Fruit fly (Drosophila melanogaster) whole organism, embryonic: Measurements from ENCODE around the gene Myo95E.
A peak's percentile ranks its signal among the peaks of the same experiment; 100 is the strongest.

Experiments used
- Atf3 ChIP-seq: fragments of 200-800 bp; sonication (Bioruptor generic); optimal IDR thresholded peaks from 3 replicates; lab custom pipeline; 2016; ENCODE audit warnings: missing biosample characterization, missing genetic modification characterization
- CG10209 ChIP-seq: fragments of 200-800 bp; sonication (Bioruptor generic); optimal IDR thresholded peaks from 3 replicates; lab custom pipeline; 2017; ENCODE audit warnings: missing biosample characterization, mild to moderate bottlenecking, missing genetic modification characterization, missing genetic modification reagents
- CG10565 ChIP-seq: fragments of 200-800 bp; sonication (Bioruptor generic); optimal IDR thresholded peaks from 3 replicates; lab custom pipeline; 2016; ENCODE audit warnings: missing biosample characterization, mild to moderate bottlenecking, missing genetic modification characterization
- CG10654 ChIP-seq: fragments of 200-800 bp; sonication (Bioruptor generic); optimal IDR thresholded peaks from 2 replicates; lab custom pipeline; 2016; ENCODE audit warnings: missing biosample characterization, missing genetic modification characterization
- CG12942 ChIP-seq: fragments of 200-800 bp; sonication (Bioruptor generic); optimal IDR thresholded peaks from 3 replicates; lab custom pipeline; 2016; ENCODE audit warnings: missing biosample characterization, missing genetic modification characterization
- CG14014 ChIP-seq: fragments of 200-800 bp; sonication (Bioruptor generic); IDR thresholded peaks from 2 replicates; pipeline ENCODE4 v1.3.6; 2022; ENCODE audit warnings: missing biosample characterization, missing genetic modification characterization
- CG15601 ChIP-seq: fragments of 200-800 bp; sonication (Bioruptor generic); optimal IDR thresholded peaks from 3 replicates; lab custom pipeline; 2019; ENCODE audit warnings: missing biosample characterization, mild to moderate bottlenecking, missing genetic modification characterization, moderate library complexity
- CG1603 ChIP-seq: fragments of 200-800 bp; sonication (Bioruptor generic); optimal IDR thresholded peaks from 2 replicates; lab custom pipeline; 2019; ENCODE audit warnings: missing biosample characterization, mild to moderate bottlenecking, missing genetic modification characterization, moderate library complexity
- CG18599 ChIP-seq: fragments of 200-800 bp; sonication (Bioruptor generic); optimal IDR thresholded peaks from 3 replicates; lab custom pipeline; 2017; ENCODE audit warnings: missing biosample characterization, missing genetic modification characterization, mild to moderate bottlenecking, moderate library complexity, missing genetic modification reagents
- CG2120 ChIP-seq: fragments of 200-800 bp; sonication (Bioruptor generic); optimal IDR thresholded peaks from 3 replicates; lab custom pipeline; 2016; ENCODE audit warnings: missing biosample characterization, missing genetic modification characterization
- CG3065 ChIP-seq: fragments of 200-800 bp; sonication (Bioruptor generic); optimal IDR thresholded peaks from 2 replicates; lab custom pipeline; 2016; ENCODE audit warnings: missing biosample characterization, missing genetic modification characterization
- CG43689 ChIP-seq: fragments of 200-800 bp; sonication (Bioruptor generic); IDR thresholded peaks from 2 replicates; pipeline ENCODE4 v1.3.6; 2022; ENCODE audit warnings: missing biosample characterization, missing genetic modification characterization
- CG7372 ChIP-seq: fragments of 200-800 bp; sonication (Bioruptor generic); IDR thresholded peaks from 2 replicates; pipeline ENCODE4 v1.3.6; 2022; ENCODE audit warnings: missing biosample characterization, missing genetic modification characterization
- CG7556 ChIP-seq: fragments of 200-800 bp; sonication (Bioruptor generic); optimal IDR thresholded peaks from 2 replicates; lab custom pipeline; 2017; ENCODE audit warnings: missing biosample characterization, mild to moderate bottlenecking, missing genetic modification characterization
- CG8765 ChIP-seq: fragments of 200-800 bp; sonication (Bioruptor generic); IDR thresholded peaks from 2 replicates; pipeline ENCODE4 v1.3.6; 2022; ENCODE audit warnings: missing biosample characterization, missing genetic modification characterization
- Dad ChIP-seq: fragments of 200-800 bp; sonication (Bioruptor generic); optimal IDR thresholded peaks from 3 replicates; lab custom pipeline; 2016; ENCODE audit warnings: missing biosample characterization, missing genetic modification characterization
- Doc2 ChIP-seq: fragments of 200-800 bp; sonication (Bioruptor generic); IDR thresholded peaks from 2 replicates; pipeline ENCODE4 v1.3.6; 2022; ENCODE audit warnings: missing biosample characterization, missing genetic modification characterization
- Dp ChIP-seq: fragments of 200-800 bp; sonication (Bioruptor generic); optimal IDR thresholded peaks from 2 replicates; lab custom pipeline; 2018; ENCODE audit warnings: missing biosample characterization, mild to moderate bottlenecking, missing genetic modification characterization, moderate library complexity
- Ets65A ChIP-seq: fragments of 200-800 bp; sonication (Bioruptor generic); peaks from one replicate; lab custom pipeline; 2016; ENCODE audit warnings: missing biosample characterization, missing genetic modification characterization
- Fer1 ChIP-seq: fragments of 200-800 bp; sonication (Bioruptor generic); optimal IDR thresholded peaks from 2 replicates; lab custom pipeline; 2017; ENCODE audit warnings: missing biosample characterization, mild to moderate bottlenecking, missing genetic modification characterization
- Med ChIP-seq: fragments of 200-800 bp; sonication (Bioruptor generic); peaks from one replicate; lab custom pipeline; 2016; ENCODE audit warnings: missing biosample characterization, missing genetic modification characterization, mild to moderate bottlenecking, inconsistent platforms, moderate library complexity
- NK7.1 ChIP-seq: fragments of 200-800 bp; sonication (Bioruptor generic); optimal IDR thresholded peaks from 3 replicates; lab custom pipeline; 2016; ENCODE audit warnings: missing biosample characterization, missing genetic modification characterization
- Nf-YC ChIP-seq: fragments of 200-800 bp; optimal IDR thresholded peaks from 3 replicates; lab custom pipeline; 2019; ENCODE audit warnings: missing biosample characterization, mild to moderate bottlenecking, missing genetic modification characterization, moderate library complexity
- NfI ChIP-seq: fragments of 200-800 bp; sonication (Bioruptor generic); optimal IDR thresholded peaks from 3 replicates; lab custom pipeline; 2018; ENCODE audit warnings: missing biosample characterization, mild to moderate bottlenecking, missing genetic modification characterization, moderate library complexity
- Rx ChIP-seq: fragments of 200-800 bp; sonication (Bioruptor generic); IDR thresholded peaks from 2 replicates; pipeline ENCODE4 v1.3.6; 2022; ENCODE audit warnings: missing biosample characterization, missing genetic modification characterization
- Ssrp ChIP-seq: fragments of 200-800 bp; sonication (Bioruptor generic); optimal IDR thresholded peaks from 2 replicates; lab custom pipeline; 2018; ENCODE audit warnings: missing biosample characterization, mild to moderate bottlenecking, missing genetic modification characterization, moderate library complexity
- Stat92E ChIP-seq, 3 experiments: fragments of >200 bp in 2 of 3; fragments of 200-800 bp in 1 of 3; sonication (Bioruptor generic) in 1 of 3; optimal IDR thresholded peaks; 2 replicates each; lab custom pipeline; 2017 to 2019; ENCODE audit warnings: missing biosample characterization in 3 of 3, missing genetic modification characterization in 3 of 3, mild to moderate bottlenecking in 1 of 3, moderate library complexity in 1 of 3
- Trl ChIP-seq, 3 experiments: fragments of >200 bp in 2 of 3; fragments of 200-800 bp in 1 of 3; sonication (Bioruptor generic) in 1 of 3; optimal IDR thresholded peaks; 2 replicates in 1 of 3; 3 replicates in 2 of 3; lab custom pipeline; 2016 to 2017; ENCODE audit warnings: missing biosample characterization in 1 of 3, missing genetic modification characterization in 1 of 3
- Xrp1 ChIP-seq: fragments of 200-800 bp; sonication (Bioruptor generic); IDR thresholded peaks from 2 replicates; pipeline ENCODE4 v1.3.6; 2022; ENCODE audit warnings: missing biosample characterization, missing genetic modification characterization
- YL-1 ChIP-seq: fragments of 200-800 bp; sonication (Bioruptor generic); optimal IDR thresholded peaks from 3 replicates; lab custom pipeline; 2017; ENCODE audit warnings: missing biosample characterization, mild to moderate bottlenecking, missing genetic modification characterization
- aop ChIP-seq: fragments of 200-800 bp; sonication (Bioruptor generic); IDR thresholded peaks from 2 replicates; pipeline ENCODE4 v1.3.6; 2022; ENCODE audit warnings: missing biosample characterization, missing genetic modification characterization
- az2 ChIP-seq: fragments of 200-800 bp; sonication (Bioruptor generic); optimal IDR thresholded peaks from 3 replicates; lab custom pipeline; 2016; ENCODE audit warnings: missing biosample characterization, missing genetic modification characterization
- cad ChIP-seq: fragments of >200 bp; optimal IDR thresholded peaks from 2 replicates; lab custom pipeline; 2017; ENCODE audit warnings: missing biosample characterization, missing genetic modification characterization
- cg ChIP-seq: fragments of 200-800 bp; sonication (Bioruptor generic); optimal IDR thresholded peaks from 3 replicates; lab custom pipeline; 2019; ENCODE audit warnings: missing biosample characterization, mild to moderate bottlenecking, missing genetic modification characterization, moderate library complexity
- chn ChIP-seq: fragments of 200-800 bp; sonication (Bioruptor generic); optimal IDR thresholded peaks from 2 replicates; lab custom pipeline; 2016; ENCODE audit warnings: missing biosample characterization, missing genetic modification characterization
- crp ChIP-seq, 2 experiments: fragments of 200-800 bp; sonication (Bioruptor generic); optimal IDR thresholded peaks; 2 replicates in 1 of 2; 3 replicates in 1 of 2; lab custom pipeline; 2017; ENCODE audit warnings: missing biosample characterization in 2 of 2, missing genetic modification characterization in 2 of 2, mild to moderate bottlenecking in 1 of 2, moderate library complexity in 1 of 2
- disco-r ChIP-seq: fragments of 200-800 bp; sonication (Bioruptor generic); optimal IDR thresholded peaks from 2 replicates; lab custom pipeline; 2016; ENCODE audit warnings: missing biosample characterization, missing genetic modification characterization
- dm ChIP-seq: fragments of 200-800 bp; sonication (Bioruptor generic); optimal IDR thresholded peaks from 3 replicates; lab custom pipeline; 2016; ENCODE audit warnings: missing biosample characterization, missing genetic modification characterization
- fd64A ChIP-seq: fragments of 200-800 bp; sonication (Bioruptor generic); optimal IDR thresholded peaks from 3 replicates; lab custom pipeline; 2018; ENCODE audit warnings: missing biosample characterization, mild to moderate bottlenecking, missing genetic modification characterization
- fru ChIP-seq: fragments of >200 bp; optimal IDR thresholded peaks from 2 replicates; lab custom pipeline; 2017
- grn ChIP-seq: fragments of 200-800 bp; sonication (Bioruptor generic); optimal IDR thresholded peaks from 3 replicates; lab custom pipeline; 2017; ENCODE audit warnings: missing biosample characterization, missing genetic modification characterization
- lab ChIP-seq: fragments of 200-800 bp; sonication (Bioruptor generic); optimal IDR thresholded peaks from 3 replicates; lab custom pipeline; 2017; ENCODE audit warnings: missing biosample characterization, missing genetic modification characterization, mild to moderate bottlenecking, moderate library complexity, missing genetic modification reagents
- ro ChIP-seq: fragments of 200-800 bp; sonication (Bioruptor generic); IDR thresholded peaks from 2 replicates; pipeline ENCODE4 v1.3.6; 2022; ENCODE audit warnings: missing biosample characterization, missing genetic modification characterization
- scrt ChIP-seq: fragments of 200-800 bp; sonication (Bioruptor generic); optimal IDR thresholded peaks from 2 replicates; lab custom pipeline; 2018; ENCODE audit warnings: missing biosample characterization, mild to moderate bottlenecking, missing genetic modification characterization, moderate library complexity
- sd ChIP-seq: fragments of 200-800 bp; sonication (Bioruptor generic); optimal IDR thresholded peaks from 3 replicates; lab custom pipeline; 2018; ENCODE audit warnings: missing biosample characterization, mild to moderate bottlenecking, missing genetic modification characterization, moderate library complexity
- slp2 ChIP-seq: fragments of 200-800 bp; sonication (Bioruptor generic); optimal IDR thresholded peaks from 2 replicates; lab custom pipeline; 2016; ENCODE audit warnings: missing biosample characterization, missing genetic modification characterization
- toy ChIP-seq: fragments of 200-800 bp; sonication (Bioruptor generic); IDR thresholded peaks from 2 replicates; pipeline ENCODE4 v1.3.6; 2022; ENCODE audit warnings: missing biosample characterization, missing genetic modification characterization
- wdn ChIP-seq: fragments of 200-800 bp; sonication (Bioruptor generic); IDR thresholded peaks from 2 replicates; pipeline ENCODE4 v1.3.6; 2022; ENCODE audit warnings: missing biosample characterization, missing genetic modification characterization
- wek ChIP-seq: fragments of 200-800 bp; sonication (Bioruptor generic); optimal IDR thresholded peaks from 3 replicates; lab custom pipeline; 2018; ENCODE audit warnings: missing biosample characterization, mild to moderate bottlenecking, missing genetic modification characterization, moderate library complexity
- z ChIP-seq: fragments of 200-800 bp; sonication (Bioruptor generic); IDR thresholded peaks from 3 replicates; pipeline ENCODE4 v1.3.6; 2022; ENCODE audit warnings: missing biosample characterization, missing genetic modification characterization

Myo95E gene

dm6 chr3R:24161173-24161811, at the start of gene Myo95E, which contains the start of gene TBC1d7 (continued):
- TF ChIP-seq az2 (GFP tag; lab: Kevin White, UChicago) (peak; percentile 87), Doc2 (GFP tag; lab: Robert Waterston, UW) (peak; percentile 75; the same call in 1 of the 2 replicates), aop (peak; percentile 49; the same call in 1 of the 2 replicates), CG43689 (GFP tag; lab: Robert Waterston, UW) (peak; percentile 87), slp2 (GFP tag; lab: Kevin White, UChicago) (no peak), Xrp1 (GFP tag; lab: Robert Waterston, UW) (peak; percentile 96), cg (GFP tag; lab: Kevin White, UChicago) (no peak), cad (GFP tag; lab: Kevin White, UChicago) (no peak), chn (GFP tag; lab: Kevin White, UChicago) (peak; percentile 70), wdn (GFP tag; lab: Robert Waterston, UW) (peak; percentile 83), CG7372 (GFP tag; lab: Robert Waterston, UW) (peak; percentile 90), CG18599 (no peak), Ssrp (peak; percentile 86), CG10565 (no peak), CG10209 (peak; percentile 87), NK7.1 (no peak), YL-1 (GFP tag; lab: Kevin White, UChicago) (peak; percentile 76), sd (no peak), Stat92E (GFP tag; optimal IDR thresholded peaks at IDR 0.05; lab: Kevin White, UChicago) (peak in 1 of 3 experiments; percentile 7), ro (peak; percentile 72), Trl (optimal IDR thresholded peaks at IDR 0.05; lab: Kevin White, UChicago) (no peak), Trl (GFP tag; optimal IDR thresholded peaks at IDR 0.05; lab: Kevin White, UChicago) (peak; percentile 46), wek (GFP tag; lab: Kevin White, UChicago) (no peak), z (GFP tag; lab: Robert Waterston, UW) (peak; percentile 51; the same call in 1 of the 3 replicates), lab (GFP tag; lab: Kevin White, UChicago) (no peak), CG12942 (GFP tag; lab: Kevin White, UChicago) (peak; percentile 78), Rx (GFP tag; lab: Robert Waterston, UW) (peak; percentile 81), CG3065 (GFP tag; lab: Kevin White, UChicago) (peak; percentile 26), crp (GFP tag; optimal IDR thresholded peaks at IDR 0.05; lab: Kevin White, UChicago) (peak in 1 of 2 experiments; percentile 53), CG8765 (GFP tag; lab: Robert Waterston, UW) (peak; percentile 78), dm (GFP tag; lab: Kevin White, UChicago) (no peak), toy (GFP tag; lab: Robert Waterston, UW) (peak; percentile 69), disco-r (GFP tag; lab: Kevin White, UChicago) (no peak), NfI (GFP tag; lab: Kevin White, UChicago) (peak; percentile 86), CG14014 (GFP tag; lab: Robert Waterston, UW) (peak; percentile 93), Dp (peak; percentile 10), Ets65A (GFP tag; lab: Kevin White, UChicago) (peak; percentile 77), CG15601 (tag; lab: Kevin White, UChicago) (no peak), Nf-YC (tag; lab: Kevin White, UChicago) (no peak), scrt (GFP tag; lab: Kevin White, UChicago) (peak; percentile 68), CG2120 (GFP tag; lab: Kevin White, UChicago) (peak; percentile 84), CG7556 (GFP tag; lab: Kevin White, UChicago) (peak; percentile 84), grn (no peak), fd64A (GFP tag; lab: Kevin White, UChicago) (no peak), CG10654 (GFP tag; lab: Kevin White, UChicago) (peak; percentile 73), CG1603 (tag; lab: Kevin White, UChicago) (no peak), Med (GFP tag; lab: Kevin White, UChicago) (peak; percentile 87), Fer1 (GFP tag; lab: Kevin White, UChicago) (peak; percentile 83), Atf3 (GFP tag; lab: Kevin White, UChicago) (peak; percentile 1), Dad (GFP tag; lab: Kevin White, UChicago) (no peak), fru (lab: Kevin White, UChicago) (no peak)
